Worm (Caenorhabditis elegans): ENCODE measurements around the gene Y38E10A.8.

Y38E10A.8 gene

ce11 chrII:12608653-12609052 lies 1.7 kb downstream of the Y38E10A.8 start, which contains the start of gene Y38E10A.9 (continued):
- no peak for TF ChIP-seq lir-1 (GFP tag; conservative IDR thresholded peaks at IDR 0.05)
- no peak for TF ChIP-seq somi-1 (GFP tag; optimal IDR thresholded peaks at IDR 0.05)
- no peak for TF ChIP-seq F10E7.11 (tag; optimal IDR thresholded peaks at IDR 0.05)
- no peak for TF ChIP-seq ztf-3 (GFP tag; optimal IDR thresholded peaks at IDR 0.05)

- no peak for TF ChIP-seq fkh-3 (tag; optimal IDR thresholded peaks at IDR 0.05)
- TF ChIP-seq B0336.3 (GFP tag; IDR thresholded peaks at IDR 0.05) = no peak
- no peak for TF ChIP-seq egl-18 (GFP tag; IDR thresholded peaks at IDR 0.05)
- TF ChIP-seq chd-7 (tag; optimal IDR thresholded peaks at IDR 0.05) = no peak
- TF ChIP-seq tlf-1 (GFP tag; optimal IDR thresholded peaks at IDR 0.05) = no peak
- no peak for TF ChIP-seq bed-2 (GFP tag; IDR thresholded peaks at IDR 0.05)
- no peak for TF ChIP-seq let-526 (GFP tag; IDR thresholded peaks at IDR 0.05)
- no peak for TF ChIP-seq hlh-26 (GFP tag; conservative IDR thresholded peaks at IDR 0.05)
- TF ChIP-seq ccch-3 (GFP tag; optimal IDR thresholded peaks at IDR 0.05) = no peak
- no peak for TF ChIP-seq unc-130 (GFP tag; optimal IDR thresholded peaks at IDR 0.05)
- no peak for TF ChIP-seq Y95B8A.8 (GFP tag; IDR thresholded peaks at IDR 0.05)
- TF ChIP-seq B0035.1 (tag; optimal IDR thresholded peaks at IDR 0.05) = no peak
- TF ChIP-seq tbp1 (GFP tag; optimal IDR thresholded peaks at IDR 0.05) = no peak
- no peak for TF ChIP-seq F39B2.1 (GFP tag; IDR thresholded peaks at IDR 0.05)
- TF ChIP-seq mes-4 (tag; optimal IDR thresholded peaks at IDR 0.05) = no peak
- TF ChIP-seq Y67H2A.10 (GFP tag; conservative IDR thresholded peaks at IDR 0.05) = no peak
- TF ChIP-seq repo-1 (tag; optimal IDR thresholded peaks at IDR 0.05) = no peak
- TF ChIP-seq akir-1 (GFP tag; optimal IDR thresholded peaks at IDR 0.05) = no peak
- no peak for TF ChIP-seq ztf-25 (GFP tag; IDR thresholded peaks at IDR 0.05)
- TF ChIP-seq somi-1 (GFP tag; optimal IDR thresholded peaks at IDR 0.05) = no peak
Measured at ce11 chrII:12612218-12612617, 5.2 kb downstream of the Y38E10A.8 start, which contains the start of gene nspe-4. Gene nspe-4 (plus strand): TSS chrII:12612518.

DNA sequence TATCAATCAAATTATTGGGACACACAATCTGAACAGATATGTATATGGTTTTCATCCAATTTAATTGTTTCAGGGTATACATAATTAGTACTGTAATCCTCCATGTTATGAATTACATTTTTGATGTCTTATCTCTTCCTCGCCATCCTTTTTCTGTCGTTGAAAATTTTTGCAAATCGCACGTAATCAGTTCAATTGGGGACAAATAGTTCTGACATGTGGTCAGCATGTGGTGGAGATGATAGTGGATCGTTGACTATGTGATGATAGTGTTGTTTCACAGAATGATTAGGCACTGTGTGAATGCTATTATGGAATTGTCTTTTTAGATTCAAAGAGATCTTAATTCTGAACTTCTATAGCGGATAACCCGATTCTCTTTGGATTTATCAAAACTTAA lies 8.4 kb downstream of the Y38E10A.8 start:
- TF ChIP-seq C17E4.6 (GFP tag; IDR thresholded peaks at IDR 0.05) (no peak), hrde-1 (tag; optimal IDR thresholded peaks at IDR 0.05; ENCODE audit: borderline replicate concordance) (no peak), ztf-3 (GFP tag; optimal IDR thresholded peaks at IDR 0.05) (no peak), ceh-79 (tag; optimal IDR thresholded peaks at IDR 0.05) (no peak), snpc-1.3 (tag; optimal IDR thresholded peaks at IDR 0.05; ENCODE audit: insufficient read depth) (no peak)

DNA sequence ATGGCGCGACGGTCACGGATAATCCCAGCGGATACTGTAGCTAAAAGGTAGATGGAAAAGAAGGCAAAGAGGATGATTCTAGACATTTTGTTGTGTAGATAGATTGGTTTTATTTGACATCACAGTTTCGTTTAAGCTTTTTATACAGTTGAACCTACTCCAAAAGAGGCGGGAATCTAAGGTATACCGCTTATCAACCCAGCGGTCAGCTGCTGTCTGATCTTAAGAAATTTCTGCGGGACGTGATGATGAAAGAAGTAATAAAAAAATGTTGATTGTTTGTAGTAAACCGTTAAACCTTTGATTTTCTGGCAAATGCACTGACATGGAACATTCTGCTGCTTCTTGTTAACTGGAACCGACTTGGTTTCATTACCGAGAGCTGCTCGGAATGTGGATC lies 9.1 kb downstream of the Y38E10A.8 start, which contains the start of gene nspe-6:
nspe-6 (minus strand) TSS at position 101 of the 400 bp plus-strand sequence.
- TF ChIP-seq tlf-1 (GFP tag; optimal IDR thresholded peaks at IDR 0.05) (no peak), B0261.1 (tag; optimal IDR thresholded peaks at IDR 0.05) (no peak)

ce11 chrII:12617586-12617985 lies 10.6 kb downstream of the Y38E10A.8 start, which contains the start of gene nspe-3:
Gene nspe-3 (plus strand): TSS chrII:12617886.
- TF ChIP-seq athp-1 (tag; optimal IDR thresholded peaks at IDR 0.05) = no peak
- TF ChIP-seq ZK185.1 (tag; optimal IDR thresholded peaks at IDR 0.05; ENCODE audit: poor library complexity, severe bottlenecking) = no peak

- TF ChIP-seq aptf-3 (GFP tag; IDR thresholded peaks at IDR 0.05) (no peak), hlh-12 (tag; optimal IDR thresholded peaks at IDR 0.05) (no peak), snpc-3.4 (tag; optimal IDR thresholded peaks at IDR 0.05) (no peak), T26A5.8 (tag; optimal IDR thresholded peaks at IDR 0.05) (no peak), nhr-80 (tag; optimal IDR thresholded peaks at IDR 0.05) (no peak), sdz-38 (tag; optimal IDR thresholded peaks at IDR 0.05) (no peak), B0261.1 (tag; optimal IDR thresholded peaks at IDR 0.05) (no peak), ztf-26 (tag; optimal IDR thresholded peaks at IDR 0.05) (no peak), lag-1 (GFP tag; IDR thresholded peaks at IDR 0.05) (no peak), Y79H2A.3 (GFP tag; conservative IDR thresholded peaks at IDR 0.05) (no peak), die-1 (tag; optimal IDR thresholded peaks at IDR 0.05) (no peak), ceh-27 (GFP tag; optimal IDR thresholded peaks at IDR 0.05) (no peak), F55B11.4 (tag; optimal IDR thresholded peaks at IDR 0.05; ENCODE audit: borderline replicate concordance, insufficient read depth) (no peak)
Measured at ce11 chrII:12619288-12619687, 12.3 kb downstream of the Y38E10A.8 start, which contains the start of gene nspe-2. Gene nspe-2 (minus strand): TSS chrII:12619388.
